Fruit fly (Drosophila melanogaster): ENCODE results near the gene MsrA.

MsrA gene

DNA sequence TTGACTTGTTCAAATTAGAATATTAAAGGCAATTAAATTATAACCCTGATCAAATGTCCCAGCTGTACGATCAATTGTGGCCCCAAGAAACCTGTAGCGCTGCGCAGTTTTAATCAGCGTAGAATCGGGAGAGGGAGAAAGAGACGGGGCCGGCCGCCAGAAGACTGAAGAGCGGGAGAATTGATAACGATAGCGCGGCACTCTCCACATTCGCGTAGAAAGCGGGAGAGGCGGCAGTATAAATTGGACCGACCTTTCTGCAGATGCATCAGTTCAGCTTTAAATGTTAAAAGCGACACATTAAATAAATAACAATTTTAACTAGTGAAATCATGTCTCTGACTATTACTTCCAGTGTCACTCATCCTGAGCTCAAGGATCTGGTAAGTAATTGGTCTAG is at the start of gene MsrA:
Gene MsrA (plus strand): TSS at position 266 of the 400 bp plus-strand sequence.
- no peak for TF ChIP-seq Mio (GFP tag; optimal IDR thresholded peaks at IDR 0.05)
- peak; percentile 9 for TF ChIP-seq rgr (GFP tag; optimal IDR thresholded peaks at IDR 0.05)
- no peak for TF ChIP-seq N (GFP tag; optimal IDR thresholded peaks at IDR 0.05)
- no peak for TF ChIP-seq sv (GFP tag; optimal IDR thresholded peaks at IDR 0.05)
- TF ChIP-seq HLH106 (tag; optimal IDR thresholded peaks at IDR 0.05): no peak
- TF ChIP-seq fru (GFP tag; optimal IDR thresholded peaks at IDR 0.05): no peak
- no peak for TF ChIP-seq lola (GFP tag; optimal IDR thresholded peaks at IDR 0.05)
- TF ChIP-seq Myc (optimal IDR thresholded peaks at IDR 0.05): no peak
- peak; percentile 74 to 84 for TF ChIP-seq dl (GFP tag; optimal IDR thresholded peaks at IDR 0.05; ENCODE audit: insufficient read depth in 1 of 2, partially characterized antibody in 2 of 2)
- TF ChIP-seq CG32264 (GFP tag; optimal IDR thresholded peaks at IDR 0.05): no peak
- no peak for TF ChIP-seq Vsx2 (GFP tag; optimal IDR thresholded peaks at IDR 0.05; ENCODE audit: partially characterized antibody)
- no peak for TF ChIP-seq pan (optimal IDR thresholded peaks at IDR 0.05)
- no peak for TF ChIP-seq tai (GFP tag; optimal IDR thresholded peaks at IDR 0.05)
- peak; percentile 81 for TF ChIP-seq Dif (GFP tag; optimal IDR thresholded peaks at IDR 0.05; ENCODE audit: partially characterized antibody)
- TF ChIP-seq usp (GFP tag; optimal IDR thresholded peaks at IDR 0.05): no peak
- peak; percentile 28 for TF ChIP-seq h (GFP tag; optimal IDR thresholded peaks at IDR 0.05)
- TF ChIP-seq sage (GFP tag; optimal IDR thresholded peaks at IDR 0.05): no peak
- TF ChIP-seq ey (GFP tag; optimal IDR thresholded peaks at IDR 0.05): no peak
- no peak for TF ChIP-seq Jra (GFP tag; optimal IDR thresholded peaks at IDR 0.05)
- TF ChIP-seq Sp1 (GFP tag; optimal IDR thresholded peaks at IDR 0.05): peak; percentile 25
- no peak for TF ChIP-seq woc (GFP tag; optimal IDR thresholded peaks at IDR 0.05)
- peak; percentile 16 for TF ChIP-seq OdsH (GFP tag; optimal IDR thresholded peaks at IDR 0.05)
- TF ChIP-seq Hr78 (GFP tag; optimal IDR thresholded peaks at IDR 0.05): no peak
- TF ChIP-seq GATAd (GFP tag; optimal IDR thresholded peaks at IDR 0.05): no peak

DNA sequence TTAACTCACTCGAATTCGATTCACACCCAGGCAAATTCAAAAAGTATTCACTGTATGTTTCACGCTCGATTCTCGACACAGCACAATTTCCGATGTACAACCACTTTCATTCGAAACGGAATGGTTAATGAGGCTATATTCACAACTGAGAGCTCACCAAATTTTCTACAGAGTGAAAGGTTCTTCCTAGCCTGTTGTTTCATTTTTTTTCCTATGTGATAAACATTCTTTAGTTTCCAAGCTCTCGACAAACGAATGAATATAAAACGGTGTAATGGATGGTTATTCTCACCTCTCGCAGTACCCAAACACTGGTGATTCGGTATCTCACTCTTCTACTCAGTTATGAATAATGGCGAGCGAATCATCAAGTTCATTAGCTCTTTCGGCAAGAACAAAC is 36.8 kb upstream of the MsrA start, which contains the start of gene cocoon:
Gene cocoon (minus strand): TSS at position 101 of the 400 bp plus-strand sequence.
- TF ChIP-seq OdsH (GFP tag; optimal IDR thresholded peaks at IDR 0.05) (no peak), CG32264 (GFP tag; optimal IDR thresholded peaks at IDR 0.05) (no peak), CG9705 (GFP tag; optimal IDR thresholded peaks at IDR 0.05) (no peak), usp (GFP tag; optimal IDR thresholded peaks at IDR 0.05) (no peak), Dfd (GFP tag; optimal IDR thresholded peaks at IDR 0.05) (no peak), dl (GFP tag; optimal IDR thresholded peaks at IDR 0.05; ENCODE audit: insufficient read depth in 1 of 2, partially characterized antibody in 2 of 2) (no peak)

DNA sequence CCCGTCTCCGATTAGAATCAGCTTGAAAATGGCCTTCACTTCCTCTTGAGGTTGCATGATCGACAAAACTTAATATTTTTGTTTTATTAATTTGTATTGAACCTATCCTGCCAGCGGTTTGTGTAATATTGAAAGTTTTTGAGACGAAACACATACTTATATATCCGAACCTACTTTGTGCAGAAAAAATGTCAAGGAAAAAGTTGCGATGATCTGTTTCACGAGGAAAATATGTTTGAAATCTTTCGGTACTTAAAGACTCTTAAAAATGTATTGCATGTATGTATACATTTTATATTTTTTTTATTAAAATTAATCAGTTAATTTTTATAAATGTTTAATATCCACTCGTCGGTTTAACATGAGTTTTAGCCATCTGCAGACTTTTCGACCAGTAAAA is 25.6 kb upstream of the MsrA start, which contains the start of gene Ran-like:
Gene Ran-like (minus strand): TSS at position 101 of the 400 bp plus-strand sequence.
- no peak for TF ChIP-seq Mio (GFP tag; optimal IDR thresholded peaks at IDR 0.05)
- no peak for TF ChIP-seq sv (GFP tag; optimal IDR thresholded peaks at IDR 0.05)
- no peak for TF ChIP-seq CG9705 (GFP tag; optimal IDR thresholded peaks at IDR 0.05)
- no peak for TF ChIP-seq HLH106 (tag; optimal IDR thresholded peaks at IDR 0.05)
- TF ChIP-seq brk (GFP tag; optimal IDR thresholded peaks at IDR 0.05): no peak
- TF ChIP-seq rgr (GFP tag; optimal IDR thresholded peaks at IDR 0.05): no peak

DNA sequence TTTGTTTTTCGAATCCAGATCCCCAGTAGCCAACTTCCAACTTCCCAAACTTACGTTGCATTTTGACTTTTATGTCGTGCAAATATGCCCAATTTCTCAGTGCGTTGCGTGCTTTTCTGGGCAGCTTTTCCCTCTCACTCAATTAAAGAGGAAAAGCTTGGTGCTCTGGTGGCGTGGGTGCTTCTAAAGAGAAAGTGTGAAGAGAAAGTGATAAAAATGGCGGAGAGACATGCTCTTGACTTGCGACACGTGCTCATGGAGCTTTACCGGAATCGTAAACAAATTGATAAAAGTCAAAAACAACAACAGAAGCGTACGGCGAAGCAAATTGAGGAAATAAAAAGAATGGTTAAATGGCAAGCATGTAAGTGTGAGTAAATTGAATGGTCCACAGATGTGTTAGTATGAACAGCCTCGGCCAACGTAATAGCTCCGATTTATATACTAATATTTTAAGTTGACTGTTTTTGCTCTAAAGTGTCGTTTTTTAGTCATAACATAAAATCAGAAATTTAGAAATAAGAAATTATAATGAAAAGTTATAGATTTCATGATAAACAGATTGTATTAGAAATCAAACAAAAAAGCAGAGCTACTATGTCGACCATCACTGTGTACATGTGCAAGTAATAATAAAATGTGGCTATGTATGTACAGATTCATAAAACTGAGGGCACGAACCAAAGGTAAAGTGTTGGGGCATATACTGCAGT is 16.8 kb upstream of the MsrA start:
- TF ChIP-seq dl (GFP tag; optimal IDR thresholded peaks at IDR 0.05; ENCODE audit: insufficient read depth in 1 of 2, partially characterized antibody in 2 of 2) (peak in 1 of 2 experiments; percentile 30), Abd-B (GFP tag; optimal IDR thresholded peaks at IDR 0.05) (no peak), Vsx2 (GFP tag; optimal IDR thresholded peaks at IDR 0.05; ENCODE audit: partially characterized antibody) (peak; percentile 80), lola (GFP tag; optimal IDR thresholded peaks at IDR 0.05) (no peak), Dif (GFP tag; optimal IDR thresholded peaks at IDR 0.05; ENCODE audit: partially characterized antibody) (peak; percentile 56)

DNA sequence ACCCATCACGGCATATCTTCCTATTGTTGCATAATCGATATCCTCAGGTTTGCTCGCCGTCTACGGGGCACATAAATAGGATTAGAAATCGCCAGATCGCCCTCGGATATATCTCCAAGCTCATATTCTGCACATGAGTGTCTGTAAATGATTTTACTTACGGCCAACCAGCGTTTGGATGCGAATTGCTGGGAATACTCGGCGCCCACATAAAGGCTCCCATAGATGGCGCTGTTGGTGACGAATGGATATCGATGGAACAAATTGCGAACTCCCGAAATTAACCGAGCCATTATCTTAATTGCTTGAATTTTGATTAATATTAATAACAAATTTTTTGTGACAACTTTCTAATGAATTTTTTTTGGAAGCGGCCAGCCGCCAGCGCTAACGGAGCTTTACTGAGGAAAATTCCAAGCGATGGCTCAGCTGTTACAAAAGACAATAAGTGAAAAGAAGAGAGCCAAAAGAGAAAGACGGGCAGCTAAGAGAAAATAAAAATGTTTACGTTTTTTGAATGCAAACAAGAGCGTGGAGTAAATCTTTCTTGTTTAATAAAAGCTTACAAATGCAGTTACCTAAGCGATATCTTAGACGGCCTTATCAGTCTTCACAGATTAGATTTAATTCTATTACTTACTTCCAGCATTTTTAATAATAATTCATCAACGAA is 16.1 kb upstream of the MsrA start:
- TF ChIP-seq HLH106 (tag; optimal IDR thresholded peaks at IDR 0.05) (no peak), ey (GFP tag; optimal IDR thresholded peaks at IDR 0.05) (no peak), dmrt93B (GFP tag; optimal IDR thresholded peaks at IDR 0.05) (no peak), sv (GFP tag; optimal IDR thresholded peaks at IDR 0.05) (no peak), CG32264 (GFP tag; optimal IDR thresholded peaks at IDR 0.05) (no peak), sage (GFP tag; optimal IDR thresholded peaks at IDR 0.05) (no peak), Hr83 (GFP tag; optimal IDR thresholded peaks at IDR 0.05; ENCODE audit: poor library complexity, severe bottlenecking) (no peak)

Data from whole organism, wandering third instar larva.